Worm (Caenorhabditis elegans): ENCODE results near the gene C55A6.3.
A peak's percentile ranks its signal among the peaks of the same experiment; 100 is the strongest.

Gene C55A6.3

ce11 chrV:11521448-11521847 is 8.1 kb upstream of the C55A6.3 start, which contains the start of gene pafo-1 (continued):
- TF ChIP-seq jun-1 (tag; optimal IDR thresholded peaks at IDR 0.05) (no peak), fkh-10 (GFP tag; optimal IDR thresholded peaks at IDR 0.05) (peak; percentile 57)

- TF ChIP-seq tra-1 (GFP tag; IDR thresholded peaks at IDR 0.05) (no peak), dpl-1 (GFP tag; optimal IDR thresholded peaks at IDR 0.05) (no peak), unc-62 (GFP tag; optimal IDR thresholded peaks at IDR 0.05 in 1 of 2) (peak in 1 of 2 experiments; percentile 86), unc-62 (tag; optimal IDR thresholded peaks at IDR 0.05) (no peak), unc-39 (tag; optimal IDR thresholded peaks at IDR 0.05) (no peak), php-3 (GFP tag; IDR thresholded peaks at IDR 0.05) (no peak), daf-12 (tag; optimal IDR thresholded peaks at IDR 0.05) (no peak), dmd-6 (GFP tag; IDR thresholded peaks at IDR 0.05) (no peak), daf-16 (GFP tag; optimal IDR thresholded peaks at IDR 0.05) (no peak), daf-16 (tag; optimal IDR thresholded peaks at IDR 0.05) (peak; percentile 29), nhr-6 (tag; optimal IDR thresholded peaks at IDR 0.05) (no peak), egl-27 (tag; optimal IDR thresholded peaks at IDR 0.05) (no peak), spr-1 (tag; optimal IDR thresholded peaks at IDR 0.05) (no peak), ZK546.5 (tag; optimal IDR thresholded peaks at IDR 0.05) (no peak)
Measured at ce11 chrV:11520215-11520614, 6.9 kb upstream of the C55A6.3 start, which contains the start of the genes C55A6.11 and C55A6.7. Gene C55A6.11 (plus strand): TSS chrV:11520515. Gene C55A6.7 (minus strand): TSS chrV:11520530.

- TF ChIP-seq zip-2 (tag; optimal IDR thresholded peaks at IDR 0.05), result no peak
- TF ChIP-seq nhr-11 (tag; optimal IDR thresholded peaks at IDR 0.05), result no peak
- no peak for TF ChIP-seq pqm-1 (tag; optimal IDR thresholded peaks at IDR 0.05)
- no peak for TF ChIP-seq Y105C5A.15 (GFP tag; IDR thresholded peaks at IDR 0.05)
- no peak for TF ChIP-seq mes-2 (tag; optimal IDR thresholded peaks at IDR 0.05; ENCODE audit: poor library complexity, severe bottlenecking)
- no peak for TF ChIP-seq Y75B8A.6 (GFP tag; IDR thresholded peaks at IDR 0.05)
- TF ChIP-seq dmd-9 (GFP tag; IDR thresholded peaks at IDR 0.05), result no peak
- TF ChIP-seq spr-3 (GFP tag; optimal IDR thresholded peaks at IDR 0.05), result no peak
- TF ChIP-seq mdl-1 (tag; optimal IDR thresholded peaks at IDR 0.05), result no peak
- TF ChIP-seq lim-7 (GFP tag; IDR thresholded peaks at IDR 0.05), result no peak
- no peak for TF ChIP-seq zag-1 (tag; optimal IDR thresholded peaks at IDR 0.05)
- TF ChIP-seq unc-39 (tag; optimal IDR thresholded peaks at IDR 0.05), result no peak
- no peak for TF ChIP-seq aly-2 (tag; optimal IDR thresholded peaks at IDR 0.05)
- TF ChIP-seq fos-1 (tag; optimal IDR thresholded peaks at IDR 0.05), result no peak
- no peak for TF ChIP-seq mxl-3 (GFP tag; optimal IDR thresholded peaks at IDR 0.05)
- no peak for TF ChIP-seq tag-97 (GFP tag; IDR thresholded peaks at IDR 0.05)
- TF ChIP-seq zip-11 (GFP tag; IDR thresholded peaks at IDR 0.05), result no peak
- no peak for TF ChIP-seq tra-1 (GFP tag; IDR thresholded peaks at IDR 0.05)
- no peak for TF ChIP-seq daf-8 (GFP tag; IDR thresholded peaks at IDR 0.05)
Measured at ce11 chrV:11517789-11518188, 4.5 kb upstream of the C55A6.3 start, which contains the start of gene C55A6.4. Gene C55A6.4 (minus strand): TSS chrV:11517889.

- no peak for TF ChIP-seq daf-16 (GFP tag; optimal IDR thresholded peaks at IDR 0.05)
- peak; percentile 44 for TF ChIP-seq daf-16 (tag; optimal IDR thresholded peaks at IDR 0.05)
- no peak for TF ChIP-seq ceh-20 (GFP tag; IDR thresholded peaks at IDR 0.05)
- no peak for TF ChIP-seq php-3 (GFP tag; IDR thresholded peaks at IDR 0.05)
- no peak for TF ChIP-seq dmd-6 (GFP tag; IDR thresholded peaks at IDR 0.05)
- no peak for TF ChIP-seq ctbp-1 (GFP tag; IDR thresholded peaks at IDR 0.05)
- TF ChIP-seq nhr-28 (tag; optimal IDR thresholded peaks at IDR 0.05), result peak; percentile 76
- no peak for TF ChIP-seq unc-130 (GFP tag; optimal IDR thresholded peaks at IDR 0.05)
Measured at ce11 chrV:11516141-11516591, 2.8 kb upstream of the C55A6.3 start, which contains the start of gene sdz-8. Gene sdz-8 (minus strand): TSS chrV:11516191.
